Fruit fly (Drosophila melanogaster): ENCODE data around the gene sowah.

sowah gene

DNA sequence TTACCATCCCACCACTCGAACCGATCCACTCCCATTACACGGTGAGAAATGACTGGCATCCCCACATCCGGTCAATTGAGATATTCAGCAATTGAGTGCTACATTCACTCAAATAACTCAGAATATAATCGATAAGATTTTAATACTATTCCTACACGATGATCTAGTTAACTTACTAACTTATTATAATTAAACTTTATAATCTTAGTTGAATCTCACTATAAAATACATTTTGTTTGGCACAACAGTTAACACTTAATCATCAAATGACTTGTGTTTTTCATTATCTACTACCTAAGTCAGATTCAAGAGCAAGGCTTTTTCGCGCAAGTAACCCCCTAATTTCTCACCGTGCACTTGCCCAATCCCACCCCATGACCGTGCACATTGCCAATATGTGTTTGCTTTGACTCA lies 77.0 kb downstream of the sowah start (continued):
- TF ChIP-seq CG18262 (tag; optimal IDR thresholded peaks at IDR 0.05) (peak; percentile 68), CG12659 (GFP tag; optimal IDR thresholded peaks at IDR 0.05) (peak; percentile 39), onecut (GFP tag; IDR thresholded peaks at IDR 0.05) (peak; percentile 39), NC2α (GFP tag; optimal IDR thresholded peaks at IDR 0.05) (no peak), dm (GFP tag; optimal IDR thresholded peaks at IDR 0.05) (no peak), CG6791 (GFP tag; IDR thresholded peaks at IDR 0.05; ENCODE audit: partially characterized antibody) (no peak), chm (GFP tag; IDR thresholded peaks at IDR 0.05) (no peak), CG15269 (tag; optimal IDR thresholded peaks at IDR 0.05) (peak; percentile 49), CG8924 (tag; optimal IDR thresholded peaks at IDR 0.05) (peak; percentile 36), CG17361 (GFP tag; IDR thresholded peaks at IDR 0.05) (peak; percentile 71), tx (GFP tag; optimal IDR thresholded peaks at IDR 0.05) (no peak), CG4854 (GFP tag; optimal IDR thresholded peaks at IDR 0.05) (no peak), gsb (GFP tag; IDR thresholded peaks at IDR 0.05) (no peak), NK7.1 (GFP tag; optimal IDR thresholded peaks at IDR 0.05) (no peak), Kr (GFP tag; optimal IDR thresholded peaks at IDR 0.05) (no peak), sob (GFP tag; IDR thresholded peaks at IDR 0.05) (no peak), CG15601 (tag; optimal IDR thresholded peaks at IDR 0.05) (no peak), CG8944 (GFP tag; optimal IDR thresholded peaks at IDR 0.05) (no peak), disco-r (GFP tag; optimal IDR thresholded peaks at IDR 0.05) (no peak), Meics (GFP tag; optimal IDR thresholded peaks at IDR 0.05) (peak; percentile 53), br (optimal IDR thresholded peaks at IDR 0.05) (no peak), nau (GFP tag; optimal IDR thresholded peaks at IDR 0.05) (peak; percentile 31), lbe (GFP tag; optimal IDR thresholded peaks at IDR 0.05) (peak; percentile 71), CG7963 (GFP tag; IDR thresholded peaks at IDR 0.05; ENCODE audit: partially characterized antibody) (no peak), NFAT (GFP tag; IDR thresholded peaks at IDR 0.05) (no peak), croc (GFP tag; conservative IDR thresholded peaks at IDR 0.05) (no peak), CG15696 (tag; optimal IDR thresholded peaks at IDR 0.05) (no peak), CG17359 (tag; optimal IDR thresholded peaks at IDR 0.05) (peak; percentile 42), Deaf1 (tag; optimal IDR thresholded peaks at IDR 0.05) (no peak), CG31365 (tag; optimal IDR thresholded peaks at IDR 0.05) (no peak), gt (GFP tag; IDR thresholded peaks at IDR 0.05) (no peak), lilli (GFP tag; optimal IDR thresholded peaks at IDR 0.05) (peak; percentile 53), wor (GFP tag; IDR thresholded peaks at IDR 0.05) (no peak), al (GFP tag; IDR thresholded peaks at IDR 0.05) (no peak), CG31224 (GFP tag; IDR thresholded peaks at IDR 0.05) (no peak), CG14965 (GFP tag; optimal IDR thresholded peaks at IDR 0.05; ENCODE audit: borderline replicate concordance) (no peak), stwl (tag; optimal IDR thresholded peaks at IDR 0.05) (no peak), ken (GFP tag; IDR thresholded peaks at IDR 0.05) (no peak), Hand (GFP tag; optimal IDR thresholded peaks at IDR 0.05) (no peak), da (GFP tag; optimal IDR thresholded peaks at IDR 0.05) (no peak), toy (GFP tag; IDR thresholded peaks at IDR 0.05) (no peak), ham (GFP tag; IDR thresholded peaks at IDR 0.05) (no peak), CG18476 (GFP tag; optimal IDR thresholded peaks at IDR 0.05) (peak; percentile 20), phol (tag; optimal IDR thresholded peaks at IDR 0.05) (peak; percentile 48), CkIIα-i1 (GFP tag; IDR thresholded peaks at IDR 0.05) (no peak), CG2712 (tag; optimal IDR thresholded peaks at IDR 0.05) (peak; percentile 59), chn (GFP tag; optimal IDR thresholded peaks at IDR 0.05) (no peak), pb (GFP tag; optimal IDR thresholded peaks at IDR 0.05) (no peak), D (optimal IDR thresholded peaks at IDR 0.05) (no peak), D (GFP tag; optimal IDR thresholded peaks at IDR 0.05) (peak; percentile 40), Dek (tag; optimal IDR thresholded peaks at IDR 0.05) (no peak), Optix (GFP tag; IDR thresholded peaks at IDR 0.05) (no peak), az2 (GFP tag; optimal IDR thresholded peaks at IDR 0.05) (peak; percentile 35)
